Fruit fly (Drosophila melanogaster) ovary, adult (tissue): ENCODE data around the gene dpr2.

Experiments used
- CG17801 ChIP-seq: fragments of 200-800 bp; optimal IDR thresholded peaks from 2 replicates; lab custom pipeline; 2019; ENCODE audit warnings: missing biosample characterization, mild to moderate bottlenecking, missing genetic modification characterization, moderate library complexity; ENCODE audit not compliant: partially characterized antibody

dpr2 gene

DNA sequence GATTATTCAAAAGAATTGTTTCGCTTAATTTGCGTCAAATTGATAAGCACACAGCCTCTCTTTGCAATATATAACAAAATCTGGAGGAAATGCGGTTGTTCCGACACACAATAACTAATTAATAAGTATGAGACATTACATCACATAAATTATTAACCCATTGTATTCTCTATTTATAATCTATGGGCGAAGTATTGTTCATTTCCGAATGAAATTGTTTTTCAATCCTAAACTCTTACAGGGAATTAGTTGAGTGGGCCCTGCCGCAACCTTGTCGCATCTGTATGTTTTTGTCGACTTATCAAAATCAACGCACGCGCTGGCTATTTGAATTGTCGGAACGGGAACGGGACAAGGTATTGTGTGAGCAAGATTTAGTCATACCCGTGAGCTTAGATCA is 8.3 kb upstream of the dpr2 start, which contains the start of gene CG16743:
CG16743 (plus strand) TSS at position 57 of the 400 bp plus-strand sequence.
- TF ChIP-seq CG17801 (GFP tag; lab: Kevin White, UChicago), result no peak

- TF ChIP-seq CG17801 (GFP tag; lab: Kevin White, UChicago), result peak; percentile 43
Measured at dm6 chr2L:10970134-10970533, 6.2 kb upstream of the dpr2 start, which contains the start of the genes Tmem214 and YL-1. Gene Tmem214 (minus strand): TSS chr2L:10970275. Gene YL-1 (plus strand): TSS chr2L:10970443.

DNA sequence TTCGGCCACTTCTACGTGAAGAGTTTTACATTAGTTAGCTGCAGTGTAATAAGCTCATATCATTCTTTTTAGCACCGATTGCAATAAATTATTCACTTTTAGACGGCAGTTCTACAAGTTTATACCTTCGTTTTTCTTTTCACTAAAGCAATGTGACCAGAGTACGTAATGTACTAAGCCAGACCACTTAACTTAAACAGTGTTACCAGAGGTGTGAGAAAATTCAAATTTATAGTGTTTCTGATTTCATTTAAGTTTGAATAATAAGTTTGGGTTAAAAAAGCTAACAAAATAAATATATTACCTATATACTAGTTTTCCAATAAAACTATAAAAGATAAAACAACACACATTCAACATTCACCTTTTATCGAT is 4.0 kb upstream of the dpr2 start:
- no peak for TF ChIP-seq CG17801 (GFP tag; lab: Kevin White, UChicago)

DNA sequence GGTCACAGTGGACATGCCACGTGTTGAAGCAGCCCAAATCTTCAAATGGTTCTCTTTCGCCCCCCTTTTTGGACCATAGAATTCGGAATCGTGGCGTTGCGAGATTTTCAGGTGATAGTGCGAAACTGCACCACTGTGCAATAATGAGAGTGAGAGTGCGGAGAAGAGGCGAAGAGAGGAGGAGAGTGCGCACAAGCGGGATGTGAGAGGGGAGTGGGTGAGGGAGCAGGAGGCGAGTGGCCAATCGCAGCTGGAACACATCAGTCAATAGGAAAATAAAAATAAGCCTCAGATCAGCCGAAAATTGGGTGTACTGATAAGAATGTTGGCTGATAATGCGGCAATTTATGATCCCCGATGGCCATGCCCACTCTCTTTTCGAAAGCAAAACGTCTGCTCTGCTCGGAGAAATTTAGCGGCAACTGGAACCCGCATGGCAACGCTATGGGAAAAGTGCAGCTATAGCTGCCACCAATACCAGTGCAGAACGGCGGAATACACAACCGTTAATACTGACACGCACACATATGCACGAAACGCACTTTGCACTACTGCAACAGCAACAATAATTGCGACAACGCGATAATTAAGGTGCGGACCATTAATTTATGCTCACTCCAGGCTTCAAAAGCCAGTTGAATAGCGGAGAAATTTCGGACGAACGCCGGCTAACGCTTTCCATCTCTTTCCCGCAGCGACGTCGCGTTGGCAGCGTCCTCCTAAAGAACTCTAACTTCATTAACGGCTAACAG is 3.5 kb upstream of the dpr2 start:
- peak; percentile 22 for TF ChIP-seq CG17801 (GFP tag; lab: Kevin White, UChicago)

DNA sequence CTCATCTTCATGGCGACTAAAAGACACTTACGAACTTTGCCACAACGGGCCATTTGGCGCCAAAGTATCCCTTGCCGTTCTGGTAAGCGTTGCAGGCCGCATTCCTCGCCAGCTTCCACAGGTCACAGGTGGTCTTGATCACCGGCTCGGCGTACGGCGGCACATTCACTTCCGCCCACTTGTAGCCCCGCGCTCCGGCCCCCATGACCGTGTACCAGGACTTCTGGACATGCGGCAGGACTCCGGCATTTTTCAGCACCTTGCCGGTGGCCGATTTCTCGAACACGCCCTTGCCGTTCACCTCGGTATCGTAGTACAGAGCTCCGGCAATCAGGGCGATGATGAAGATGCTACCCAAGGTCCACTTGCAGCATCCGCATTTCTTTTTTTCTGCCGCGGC is 2.0 kb upstream of the dpr2 start:
- no peak for TF ChIP-seq CG17801 (GFP tag; lab: Kevin White, UChicago)

DNA sequence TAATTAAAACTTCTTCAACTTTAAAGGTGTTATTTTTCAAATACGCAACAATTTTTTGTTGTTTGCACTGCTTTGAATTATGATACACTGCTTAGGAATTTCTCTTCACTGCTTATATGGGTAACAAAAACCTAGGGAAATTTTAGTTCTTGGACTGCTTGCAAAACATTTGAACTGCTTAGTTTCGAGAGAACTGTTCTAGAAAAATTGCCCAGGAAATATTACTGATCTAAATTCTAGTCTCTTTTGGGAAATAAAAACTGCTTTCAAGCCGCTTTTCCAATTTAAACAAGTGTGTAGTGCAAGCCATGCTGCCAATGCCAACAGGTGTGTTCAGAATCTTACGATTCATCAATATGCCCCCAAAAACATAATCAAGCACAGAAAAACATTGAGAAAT is 540 bp upstream of the dpr2 start:
- no peak for TF ChIP-seq CG17801 (GFP tag; lab: Kevin White, UChicago)

DNA sequence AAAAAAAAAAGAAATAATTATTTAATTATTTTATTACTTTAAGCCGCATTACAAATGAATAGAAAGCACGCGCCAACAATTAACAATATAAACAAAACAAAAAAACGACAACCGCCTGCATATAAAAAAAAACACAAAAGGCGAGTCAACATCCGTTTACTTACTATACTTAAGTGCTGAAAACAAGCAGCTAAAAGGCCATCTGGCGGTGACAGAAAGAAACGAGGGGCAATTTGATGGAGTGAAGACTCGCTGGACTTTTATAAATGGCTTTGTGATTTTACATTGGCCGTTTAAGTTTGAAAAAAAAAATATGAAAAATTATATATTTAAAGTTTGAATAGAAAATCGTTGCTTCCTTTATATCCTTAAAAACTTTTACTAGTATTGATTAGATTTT is 23.8 kb downstream of the dpr2 start:
- no peak for TF ChIP-seq CG17801 (GFP tag; lab: Kevin White, UChicago)

- TF ChIP-seq CG17801 (GFP tag; lab: Kevin White, UChicago), result no peak
Measured at dm6 chr2L:10936362-10936761, 27.6 kb downstream of the dpr2 start, which contains the start of gene CG14072. Gene CG14072 (plus strand): TSS chr2L:10936662.

- no peak for TF ChIP-seq CG17801 (GFP tag; lab: Kevin White, UChicago)
Measured at dm6 chr2L:10910548-10910947, 53.4 kb downstream of the dpr2 start, which contains the start of gene CG14069. Gene CG14069 (minus strand): TSS chr2L:10910648.

DNA sequence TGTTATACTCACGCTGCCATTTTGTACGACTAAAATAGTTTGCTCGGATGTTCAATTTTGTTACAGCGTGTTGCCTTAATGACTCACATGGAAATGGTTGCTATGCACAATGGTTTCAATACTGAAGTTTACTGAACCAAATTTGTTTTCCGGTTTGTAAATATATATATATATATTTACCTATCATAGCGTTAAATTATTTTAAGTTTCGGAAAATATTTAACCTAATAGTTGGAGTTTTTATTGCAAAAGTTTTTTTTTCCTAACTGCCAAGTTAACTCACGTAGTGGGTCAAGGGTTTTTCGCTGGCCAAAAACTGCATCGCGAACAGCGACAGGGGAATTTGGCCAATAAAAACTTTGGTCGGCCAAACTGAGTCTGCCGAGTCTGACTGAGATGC is 55.2 kb downstream of the dpr2 start, which contains the start of gene CG7309:
CG7309 (minus strand) TSS at position 101 of the 400 bp plus-strand sequence.
- no peak for TF ChIP-seq CG17801 (GFP tag; lab: Kevin White, UChicago)

DNA sequence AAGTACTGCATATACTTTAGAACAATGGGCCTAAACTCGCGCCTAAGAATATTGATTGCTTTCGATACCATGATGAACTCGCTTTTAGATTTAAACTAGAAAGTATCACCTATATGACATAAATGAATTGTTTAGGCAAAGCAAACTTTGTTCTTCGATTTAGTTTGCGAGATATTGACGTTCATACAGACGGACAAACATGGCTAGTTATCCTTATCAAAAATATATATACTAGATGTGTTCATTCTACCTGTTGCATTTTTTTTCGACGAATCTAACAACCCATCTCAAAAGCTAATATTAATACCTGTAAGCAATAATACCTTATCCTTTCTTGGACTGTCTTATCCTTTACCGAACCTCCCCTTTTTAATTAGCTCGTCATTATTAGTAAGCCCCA is 62.3 kb downstream of the dpr2 start, which contains the start of gene CG14070:
CG14070 (minus strand) TSS at position 101 of the 400 bp plus-strand sequence.
- no peak for TF ChIP-seq CG17801 (GFP tag; lab: Kevin White, UChicago)

DNA sequence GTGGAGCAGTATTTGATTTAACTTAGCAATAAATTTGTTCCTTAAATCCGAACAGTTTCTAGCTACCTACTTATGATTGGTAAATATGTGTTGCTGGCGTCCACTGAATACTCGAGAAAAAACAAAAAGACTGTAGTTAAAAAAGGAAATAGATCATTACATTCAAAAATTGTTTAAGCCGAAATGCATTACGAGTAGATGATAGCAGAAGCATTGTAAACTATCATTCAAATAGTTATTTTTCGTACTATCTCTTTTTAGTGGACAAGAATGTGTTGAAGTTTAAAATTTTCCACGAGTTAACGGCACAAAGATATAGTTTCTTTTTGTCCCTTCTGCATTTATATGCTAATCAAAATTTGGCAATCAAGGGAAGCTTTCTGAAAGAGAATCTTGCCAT is 75.1 kb downstream of the dpr2 start, which contains the start of gene CG14071:
CG14071 (minus strand) TSS at position 101 of the 400 bp plus-strand sequence.
- no peak for TF ChIP-seq CG17801 (GFP tag; lab: Kevin White, UChicago)

DNA sequence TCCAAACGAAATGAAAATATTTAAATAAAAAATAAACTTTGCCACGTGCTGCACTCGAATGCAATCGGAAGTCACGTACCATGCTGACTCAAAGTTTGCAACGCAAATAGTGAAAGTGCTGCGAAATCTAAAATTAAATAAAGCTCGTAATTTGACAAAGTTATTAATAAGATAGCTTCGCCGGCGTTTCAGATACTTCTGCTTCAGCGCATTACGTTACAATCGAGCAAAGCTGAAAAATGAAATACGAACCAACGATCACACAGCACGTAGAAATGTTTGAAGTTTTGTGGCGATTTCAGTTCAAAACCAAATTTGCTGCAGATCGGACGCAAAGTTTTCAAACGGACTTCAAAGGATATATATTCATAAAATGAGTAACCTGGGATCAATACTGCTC is 94.1 kb downstream of the dpr2 start, which contains the start of gene CG12517:
CG12517 (plus strand) TSS at position 301 of the 400 bp plus-strand sequence.
- no peak for TF ChIP-seq CG17801 (GFP tag; lab: Kevin White, UChicago)
